Worm (Caenorhabditis elegans) whole organism, L4 larva: Measurements from ENCODE around the gene nhx-2.

ENCODE experiments used
- duxl-1 ChIP-seq: sonication (generic microtip); optimal IDR thresholded peaks from 2 replicates; lab custom pipeline; 2016; ENCODE audit warnings: mild to moderate bottlenecking, missing genetic modification characterization, moderate library complexity, missing compliant biosample characterization; ENCODE audit not compliant: poor library complexity
- egl-27 ChIP-seq: sonication (generic microtip); optimal IDR thresholded peaks from 3 replicates; lab custom pipeline; 2017; ENCODE audit warnings: missing biosample characterization, missing genetic modification reagents, missing genetic modification characterization
- fos-1 ChIP-seq: fragments of 150-350 bp; optimal IDR thresholded peaks from 2 replicates; lab custom pipeline; 2014; ENCODE audit warnings: missing biosample characterization, missing genetic modification characterization
- gei-8 ChIP-seq: fragments of 200-800 bp; sonication (Bioruptor generic); optimal IDR thresholded peaks from 2 replicates; lab custom pipeline; 2018; ENCODE audit warnings: mild to moderate bottlenecking, missing genetic modification characterization, missing compliant biosample characterization
- lin-13 ChIP-seq: fragments of 150-350 bp; optimal IDR thresholded peaks from 2 replicates; lab custom pipeline; 2014; ENCODE audit warnings: missing biosample characterization, missing genetic modification reagents, missing genetic modification characterization
- nhr-11 ChIP-seq: fragments of 150-350 bp; optimal IDR thresholded peaks from 2 replicates; lab custom pipeline; 2014; ENCODE audit warnings: missing biosample characterization, missing genetic modification characterization
- nhr-237 ChIP-seq: sonication (generic microtip); optimal IDR thresholded peaks from 2 replicates; lab custom pipeline; 2017; ENCODE audit warnings: missing biosample characterization, missing genetic modification characterization
- ztf-11 ChIP-seq: fragments of 150-350 bp; optimal IDR thresholded peaks from 2 replicates; lab custom pipeline; 2014; ENCODE audit warnings: missing biosample characterization, missing genetic modification characterization

- TF ChIP-seq ztf-11 (tag; lab: Kevin White, UChicago) (no peak), nhr-11 (tag; lab: Kevin White, UChicago) (no peak), duxl-1 (no peak), egl-27 (tag; lab: Kevin White, UChicago) (no peak), lin-13 (GFP tag; lab: Kevin White, UChicago) (no peak), gei-8 (GFP tag; lab: Kevin White, UChicago) (no peak), nhr-237 (tag; lab: Kevin White, UChicago) (no peak), fos-1 (tag; lab: Kevin White, UChicago) (no peak)
These were observed 26.7 kb upstream of the nhx-2 start for ce11 chrII:7720479-7720878.
